Fruit fly (Drosophila melanogaster): ENCODE results near the gene Sdr.

The Sdr gene

dm6 chr3R:14912449-14912987, 5.9 kb upstream of the Sdr start (continued):
- TF ChIP-seq CG18599 (GFP tag; optimal IDR thresholded peaks at IDR 0.05) (peak; percentile 79), cwo (GFP tag; optimal IDR thresholded peaks at IDR 0.05) (peak; percentile 54), p53 (GFP tag; optimal IDR thresholded peaks at IDR 0.05) (no peak), CG6791 (GFP tag; IDR thresholded peaks at IDR 0.05; ENCODE audit: partially characterized antibody) (no peak), CG2120 (GFP tag; optimal IDR thresholded peaks at IDR 0.05) (peak; percentile 35), hkb (optimal IDR thresholded peaks at IDR 0.05) (no peak), hkb (GFP tag; IDR thresholded peaks at IDR 0.05) (no peak), cas (GFP tag; IDR thresholded peaks at IDR 0.05) (no peak), chif (GFP tag; optimal IDR thresholded peaks at IDR 0.05) (peak in 1 of 2 experiments; percentile 4), Meics (GFP tag; optimal IDR thresholded peaks at IDR 0.05) (peak; percentile 32), CG9727 (GFP tag; optimal IDR thresholded peaks at IDR 0.05) (peak; percentile 9), CG30020 (tag; optimal IDR thresholded peaks at IDR 0.05) (no peak), CG13894 (tag; optimal IDR thresholded peaks at IDR 0.05) (no peak), CG9932 (GFP tag; IDR thresholded peaks at IDR 0.05) (0 out of 2 replicates have a peak, but pooled peaks have one; percentile 15), ro (GFP tag; IDR thresholded peaks at IDR 0.05) (no peak), dysf (GFP tag; IDR thresholded peaks at IDR 0.05) (0 out of 3 replicates have a peak, but pooled peaks have one; percentile 16), Eip74EF (GFP tag; optimal IDR thresholded peaks at IDR 0.05) (no peak), gem (tag; optimal IDR thresholded peaks at IDR 0.05) (peak; percentile 0), Hey (tag; optimal IDR thresholded peaks at IDR 0.05) (peak; percentile 27), Blimp-1 (GFP tag; optimal IDR thresholded peaks at IDR 0.05) (peak; percentile 22), CG6689 (GFP tag; IDR thresholded peaks at IDR 0.05) (no peak), Atf6 (GFP tag; IDR thresholded peaks at IDR 0.05) (no peak), row (GFP tag; IDR thresholded peaks at IDR 0.05) (0 out of 3 replicates have a peak, but pooled peaks have one; percentile 28), Doc3 (GFP tag; IDR thresholded peaks at IDR 0.05; ENCODE audit: partially characterized antibody) (no peak), HHEX (GFP tag; optimal IDR thresholded peaks at IDR 0.05) (peak; percentile 7), Atf-2 (GFP tag; optimal IDR thresholded peaks at IDR 0.05) (no peak), CG17359 (tag; optimal IDR thresholded peaks at IDR 0.05) (no peak), CG9876 (GFP tag; optimal IDR thresholded peaks at IDR 0.05) (no peak), CG15011 (GFP tag; optimal IDR thresholded peaks at IDR 0.05) (peak; percentile 39), exex (tag; optimal IDR thresholded peaks at IDR 0.05) (no peak), oc (tag; optimal IDR thresholded peaks at IDR 0.05) (no peak), CG10147 (GFP tag; optimal IDR thresholded peaks at IDR 0.05) (peak; percentile 47), ac (GFP tag; optimal IDR thresholded peaks at IDR 0.05) (no peak), Dbx (GFP tag; IDR thresholded peaks at IDR 0.05) (peak; percentile 42; the same call in 1 of the 3 replicates), pros (GFP tag; optimal IDR thresholded peaks at IDR 0.05) (no peak), Pdp1 (GFP tag; optimal IDR thresholded peaks at IDR 0.05) (peak in 1 of 2 experiments; percentile 73), CG18476 (GFP tag; optimal IDR thresholded peaks at IDR 0.05) (no peak), CG7372 (GFP tag; IDR thresholded peaks at IDR 0.05) (0 out of 2 replicates have a peak, but pooled peaks have one; percentile 8), CG8388 (GFP tag; optimal IDR thresholded peaks at IDR 0.05) (no peak), CG12104 (GFP tag; optimal IDR thresholded peaks at IDR 0.05) (no peak), CG4424 (GFP tag; optimal IDR thresholded peaks at IDR 0.05) (no peak), zf30C (GFP tag; optimal IDR thresholded peaks at IDR 0.05) (no peak), Hr51 (GFP tag; optimal IDR thresholded peaks at IDR 0.05) (peak in 1 of 2 experiments; percentile 6), HLH3B (GFP tag; IDR thresholded peaks at IDR 0.05) (0 out of 2 replicates have a peak, but pooled peaks have one; percentile 40), Neu2 (GFP tag; optimal IDR thresholded peaks at IDR 0.05; ENCODE audit: borderline replicate concordance) (no peak), Oli (tag; optimal IDR thresholded peaks at IDR 0.05) (no peak), scrt (GFP tag; optimal IDR thresholded peaks at IDR 0.05) (peak; percentile 28), dmrt99B (tag; optimal IDR thresholded peaks at IDR 0.05) (peak; percentile 20), CG8944 (GFP tag; optimal IDR thresholded peaks at IDR 0.05) (no peak)

All from whole organism, embryonic.